Worm (Caenorhabditis elegans) whole organism, L3 larva: ENCODE results near the gene T24H10.5.

Experiments
- ceh-82 ChIP-seq: fragments of 150-350 bp; optimal IDR thresholded peaks from 2 replicates; lab custom pipeline; 2014; ENCODE audit warnings: missing biosample characterization, missing genetic modification characterization
- elt-1 ChIP-seq: fragments of 150-350 bp; optimal IDR thresholded peaks from 2 replicates; lab custom pipeline; 2014; ENCODE audit warnings: missing biosample characterization, missing genetic modification characterization
- fos-1 ChIP-seq: fragments of 150-350 bp; optimal IDR thresholded peaks from 2 replicates; lab custom pipeline; 2014; ENCODE audit warnings: missing biosample characterization, missing genetic modification characterization
- jun-1 ChIP-seq: fragments of 150-350 bp; optimal IDR thresholded peaks from 2 replicates; lab custom pipeline; 2014; ENCODE audit warnings: missing biosample characterization, missing genetic modification reagents, missing genetic modification characterization
- lin-15B ChIP-seq: fragments of 150-350 bp; optimal IDR thresholded peaks from 2 replicates; lab custom pipeline; 2014; ENCODE audit warnings: missing biosample characterization, missing genetic modification characterization
- lin-39 ChIP-seq: fragments of 150-350 bp; optimal IDR thresholded peaks from 2 replicates; lab custom pipeline; 2018; ENCODE audit warnings: missing biosample characterization, missing genetic modification reagents, missing genetic modification characterization
- lsy-12 ChIP-seq: sonication (generic microtip); optimal IDR thresholded peaks from 2 replicates; lab custom pipeline; 2016; ENCODE audit warnings: mild to moderate bottlenecking, missing genetic modification characterization, missing compliant biosample characterization
- mdl-1 ChIP-seq: fragments of 150-350 bp; optimal IDR thresholded peaks from 2 replicates; lab custom pipeline; 2014; ENCODE audit warnings: missing biosample characterization, missing genetic modification characterization
- skn-1 ChIP-seq: fragments of 150-350 bp; optimal IDR thresholded peaks from 2 replicates; lab custom pipeline; 2014; ENCODE audit warnings: missing biosample characterization, missing genetic modification characterization
- unc-62 ChIP-seq: fragments of 150-350 bp; sonication (generic microtip); optimal IDR thresholded peaks from 4 replicates; lab custom pipeline; 2014; ENCODE audit warnings: missing biosample characterization, missing genetic modification reagents, missing genetic modification characterization
- ztf-4 ChIP-seq: fragments of 150-350 bp; optimal IDR thresholded peaks from 2 replicates; lab custom pipeline; 2014; ENCODE audit warnings: missing biosample characterization, missing genetic modification characterization

DNA sequence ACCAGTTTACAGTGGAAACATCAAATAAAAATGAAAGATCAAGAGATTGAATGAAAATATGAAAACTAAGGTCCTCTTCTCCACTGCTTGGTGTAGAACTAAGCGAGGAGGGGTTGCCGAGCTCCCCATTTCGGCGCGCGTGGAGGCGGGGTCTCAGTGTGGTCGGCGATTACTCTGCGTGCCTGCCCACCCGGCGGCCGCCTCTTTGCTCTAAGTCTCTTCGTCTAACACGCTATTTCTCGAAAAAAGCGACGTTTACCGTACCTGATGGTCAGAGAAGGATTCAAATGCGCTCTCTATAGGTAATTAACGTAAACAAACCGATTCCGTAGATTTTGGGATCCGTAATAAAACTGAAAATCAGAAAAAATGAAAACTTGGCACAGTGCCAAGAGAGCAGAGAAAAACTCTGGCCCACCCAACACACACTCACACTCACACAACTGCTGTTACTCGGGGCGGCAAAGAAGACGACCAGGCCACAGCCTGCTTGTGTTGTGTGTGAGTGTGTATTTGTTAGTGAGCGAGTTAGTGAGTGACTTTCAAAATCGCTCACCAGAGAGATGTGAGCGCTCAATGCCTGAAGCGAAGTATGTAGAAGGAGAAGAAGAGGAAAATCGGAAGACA, 39.2 kb upstream of the T24H10.5 start:
- TF ChIP-seq jun-1 (tag; lab: Kevin White, UChicago) (peak; percentile 62), lsy-12 (tag; lab: Kevin White, UChicago) (no peak), lin-39 (tag; lab: Kevin White, UChicago) (peak; percentile 89), ztf-4 (no peak), mdl-1 (no peak), unc-62 (GFP tag; lab: Kevin White, UChicago) (no peak), skn-1 (tag; lab: Kevin White, UChicago) (no peak), lin-15B (tag; lab: Kevin White, UChicago) (peak; percentile 68), fos-1 (tag; lab: Kevin White, UChicago) (no peak), elt-1 (tag; lab: Kevin White, UChicago) (no peak), ceh-82 (tag; lab: Kevin White, UChicago) (no peak)
